Worm (Caenorhabditis elegans): Measurements from ENCODE around the gene mtx-2.

The mtx-2 gene

DNA sequence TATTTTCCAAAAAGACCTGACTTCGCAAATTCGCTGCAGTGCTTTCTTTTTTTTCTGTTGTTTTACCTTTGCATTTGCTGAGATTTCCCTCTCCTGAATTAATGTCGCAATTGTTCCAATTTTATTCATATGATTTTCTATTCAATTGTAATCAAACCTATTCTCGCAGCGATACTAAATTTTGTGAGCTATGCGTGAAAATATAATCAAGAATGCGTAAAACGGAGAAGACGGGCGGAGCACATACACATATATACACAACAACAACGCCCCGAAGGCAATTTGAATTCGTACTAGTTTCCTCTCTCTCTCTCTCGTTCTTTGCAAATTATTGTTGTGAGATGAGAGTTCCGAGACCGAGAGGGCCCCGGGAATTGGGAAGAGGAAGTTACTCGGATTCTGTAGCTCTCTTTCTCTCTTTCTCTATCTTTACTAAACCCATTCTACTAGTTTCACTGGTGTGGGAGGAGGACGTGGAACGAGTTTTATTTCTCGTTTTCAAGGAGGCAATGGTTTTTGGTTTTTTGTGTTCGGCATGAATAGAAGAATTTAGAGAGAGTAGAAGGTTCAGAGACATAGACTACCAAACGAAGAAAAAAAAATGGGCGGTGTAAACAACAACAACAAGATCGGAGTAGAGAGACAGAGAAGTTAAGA lies 39.9 kb downstream of the mtx-2 start:
- TF ChIP-seq mdl-1 (tag; optimal IDR thresholded peaks at IDR 0.05) (peak in 1 of 2 experiments; percentile 25), lsy-2 (tag; optimal IDR thresholded peaks at IDR 0.05) (peak; percentile 3 to 55), ama-1 (optimal IDR thresholded peaks at IDR 0.05) (peak; percentile 27), zag-1 (tag; optimal IDR thresholded peaks at IDR 0.05) (peak; percentile 18), elt-3 (tag; optimal IDR thresholded peaks at IDR 0.05) (no peak), sem-4 (tag; optimal IDR thresholded peaks at IDR 0.05) (peak; percentile 35), nhr-6 (tag; optimal IDR thresholded peaks at IDR 0.05) (no peak), nhr-10 (tag; optimal IDR thresholded peaks at IDR 0.05) (no peak), ceh-82 (tag; optimal IDR thresholded peaks at IDR 0.05) (no peak), nhr-77 (tag; optimal IDR thresholded peaks at IDR 0.05) (no peak), nhr-23 (tag; optimal IDR thresholded peaks at IDR 0.05) (no peak), R02D3.7 (tag; optimal IDR thresholded peaks at IDR 0.05) (no peak), unc-55 (GFP tag; optimal IDR thresholded peaks at IDR 0.05) (peak; percentile 77), mab-5 (tag; optimal IDR thresholded peaks at IDR 0.05) (peak; percentile 51), nhr-25 (tag; optimal IDR thresholded peaks at IDR 0.05) (peak; percentile 57), egl-27 (tag; optimal IDR thresholded peaks at IDR 0.05) (no peak), ztf-11 (tag; optimal IDR thresholded peaks at IDR 0.05) (no peak), F13H6.1 (tag; optimal IDR thresholded peaks at IDR 0.05) (peak; percentile 52), crh-2 (tag; optimal IDR thresholded peaks at IDR 0.05) (peak; percentile 52), sma-9 (GFP tag; optimal IDR thresholded peaks at IDR 0.05) (peak; percentile 51), sma-9 (tag; optimal IDR thresholded peaks at IDR 0.05) (no peak), C34F6.9 (tag; optimal IDR thresholded peaks at IDR 0.05) (peak; percentile 24)

- TF ChIP-seq nhr-77 (tag; optimal IDR thresholded peaks at IDR 0.05), result no peak
- TF ChIP-seq lin-39 (tag; optimal IDR thresholded peaks at IDR 0.05), result no peak
- no peak for TF ChIP-seq alr-1 (tag; optimal IDR thresholded peaks at IDR 0.05)
- no peak for TF ChIP-seq ceh-16 (tag; optimal IDR thresholded peaks at IDR 0.05)
- no peak for TF ChIP-seq zag-1 (tag; optimal IDR thresholded peaks at IDR 0.05)
- TF ChIP-seq ztf-11 (tag; optimal IDR thresholded peaks at IDR 0.05), result no peak
- no peak for TF ChIP-seq unc-39 (tag; optimal IDR thresholded peaks at IDR 0.05)
- TF ChIP-seq mbf-1 (tag; optimal IDR thresholded peaks at IDR 0.05), result no peak
- no peak for TF ChIP-seq F13H6.1 (tag; optimal IDR thresholded peaks at IDR 0.05)
- peak; percentile 54 for TF ChIP-seq C34F6.9 (tag; optimal IDR thresholded peaks at IDR 0.05)
- TF ChIP-seq nhr-12 (tag; optimal IDR thresholded peaks at IDR 0.05), result no peak
- TF ChIP-seq elt-1 (tag; optimal IDR thresholded peaks at IDR 0.05), result no peak
- no peak for TF ChIP-seq R02D3.7 (tag; optimal IDR thresholded peaks at IDR 0.05)
- no peak for TF ChIP-seq dmd-4 (tag; optimal IDR thresholded peaks at IDR 0.05)
- TF ChIP-seq fos-1 (tag; optimal IDR thresholded peaks at IDR 0.05), result no peak
- peak; percentile 23 for TF ChIP-seq ztf-4 (tag; optimal IDR thresholded peaks at IDR 0.05)
- no peak for TF ChIP-seq lin-11 (tag; optimal IDR thresholded peaks at IDR 0.05)
- TF ChIP-seq nhr-129 (tag; optimal IDR thresholded peaks at IDR 0.05), result peak; percentile 33
- TF ChIP-seq peb-1 (tag; optimal IDR thresholded peaks at IDR 0.05), result no peak
- no peak for TF ChIP-seq blmp-1 (tag; optimal IDR thresholded peaks at IDR 0.05; ENCODE audit: insufficient read depth)
- no peak for TF ChIP-seq ZK546.5 (tag; optimal IDR thresholded peaks at IDR 0.05)
- no peak for TF ChIP-seq nhr-23 (tag; optimal IDR thresholded peaks at IDR 0.05)
- TF ChIP-seq nhr-11 (tag; optimal IDR thresholded peaks at IDR 0.05), result no peak
- TF ChIP-seq unc-62 (GFP tag; optimal IDR thresholded peaks at IDR 0.05), result no peak
- peak in 1 of 2 experiments; percentile 3 for TF ChIP-seq mdl-1 (tag; optimal IDR thresholded peaks at IDR 0.05)
- TF ChIP-seq Y55F3AM.14 (GFP tag; optimal IDR thresholded peaks at IDR 0.05), result no peak
- no peak for TF ChIP-seq nhr-25 (tag; optimal IDR thresholded peaks at IDR 0.05)
- TF ChIP-seq aly-2 (tag; optimal IDR thresholded peaks at IDR 0.05), result no peak
- TF ChIP-seq elt-3 (tag; optimal IDR thresholded peaks at IDR 0.05), result no peak
- no peak for TF ChIP-seq ceh-82 (tag; optimal IDR thresholded peaks at IDR 0.05)
- TF ChIP-seq mab-5 (tag; optimal IDR thresholded peaks at IDR 0.05), result no peak
- TF ChIP-seq gmeb-1 (tag; optimal IDR thresholded peaks at IDR 0.05), result no peak
- no peak for TF ChIP-seq ztf-1 (GFP tag; conservative IDR thresholded peaks at IDR 0.05)
- peak in 1 of 2 experiments; percentile 47 for TF ChIP-seq lsy-2 (tag; optimal IDR thresholded peaks at IDR 0.05)
- TF ChIP-seq nhr-6 (tag; optimal IDR thresholded peaks at IDR 0.05), result no peak
- TF ChIP-seq crh-2 (tag; optimal IDR thresholded peaks at IDR 0.05), result peak; percentile 42
- TF ChIP-seq sma-9 (GFP tag; optimal IDR thresholded peaks at IDR 0.05), result peak; percentile 9
- TF ChIP-seq sma-9 (tag; optimal IDR thresholded peaks at IDR 0.05), result no peak
- no peak for TF ChIP-seq skn-1 (tag; optimal IDR thresholded peaks at IDR 0.05)
- peak; percentile 10 for TF ChIP-seq lin-13 (GFP tag; optimal IDR thresholded peaks at IDR 0.05)
- no peak for TF ChIP-seq egl-27 (tag; optimal IDR thresholded peaks at IDR 0.05)
- TF ChIP-seq sem-4 (tag; optimal IDR thresholded peaks at IDR 0.05), result peak; percentile 31
- TF ChIP-seq sma-3 (GFP tag; optimal IDR thresholded peaks at IDR 0.05), result no peak
- TF ChIP-seq nhr-10 (tag; optimal IDR thresholded peaks at IDR 0.05), result no peak
- TF ChIP-seq unc-55 (GFP tag; optimal IDR thresholded peaks at IDR 0.05), result no peak
- TF ChIP-seq nhr-237 (tag; optimal IDR thresholded peaks at IDR 0.05), result no peak
- TF ChIP-seq snpc-4 (tag; optimal IDR thresholded peaks at IDR 0.05), result no peak
- TF ChIP-seq nhr-21 (tag; optimal IDR thresholded peaks at IDR 0.05), result no peak
Measured at ce11 chrIII:7722999-7723398, 40.4 kb downstream of the mtx-2 start.

Data from whole organism, L2 larva.